Worm (Caenorhabditis elegans) whole organism, L3 larva: ENCODE results near the gene acox-1.5.

ENCODE experiments used
- R02D3.7 ChIP-seq: fragments of 150-350 bp; optimal IDR thresholded peaks from 2 replicates; lab custom pipeline; 2014; ENCODE audit warnings: missing biosample characterization, missing genetic modification characterization
- ZK546.5 ChIP-seq: sonication (generic microtip); optimal IDR thresholded peaks from 2 replicates; lab custom pipeline; 2017; ENCODE audit warnings: missing biosample characterization, missing genetic modification characterization
- aly-2 ChIP-seq: fragments of 150-350 bp; optimal IDR thresholded peaks from 2 replicates; lab custom pipeline; 2014; ENCODE audit warnings: missing biosample characterization, missing genetic modification characterization
- ama-1 ChIP-seq: fragments of 150-350 bp; optimal IDR thresholded peaks from 2 replicates; lab custom pipeline; 2018
- ceh-16 ChIP-seq: sonication (generic microtip); optimal IDR thresholded peaks from 2 replicates; lab custom pipeline; 2017; ENCODE audit warnings: missing biosample characterization, missing genetic modification characterization
- ceh-82 ChIP-seq: fragments of 150-350 bp; optimal IDR thresholded peaks from 2 replicates; lab custom pipeline; 2014; ENCODE audit warnings: missing biosample characterization, missing genetic modification characterization
- ceh-9 ChIP-seq: sonication (generic microtip); optimal IDR thresholded peaks from 2 replicates; lab custom pipeline; 2018; ENCODE audit warnings: missing biosample characterization, missing genetic modification characterization
- daf-12 ChIP-seq: fragments of 150-350 bp; optimal IDR thresholded peaks from 2 replicates; lab custom pipeline; 2014; ENCODE audit warnings: missing biosample characterization, missing genetic modification reagents, missing genetic modification characterization
- egl-27 ChIP-seq: sonication (generic microtip); optimal IDR thresholded peaks from 4 replicates; lab custom pipeline; 2017; ENCODE audit warnings: missing biosample characterization, missing genetic modification reagents, missing genetic modification characterization
- elt-1 ChIP-seq: fragments of 150-350 bp; optimal IDR thresholded peaks from 2 replicates; lab custom pipeline; 2014; ENCODE audit warnings: missing biosample characterization, missing genetic modification characterization
- elt-2 ChIP-seq: sonication (generic microtip); optimal IDR thresholded peaks from 2 replicates; lab custom pipeline; 2016; ENCODE audit warnings: missing genetic modification reagents, mild to moderate bottlenecking, missing genetic modification characterization, missing compliant biosample characterization
- elt-3 ChIP-seq, 3 experiments: fragments of 150-350 bp in 1 of 3; sonication (generic microtip) in 2 of 3; optimal IDR thresholded peaks; 2 replicates in 2 of 3; 4 replicates in 1 of 3; lab custom pipeline; 2014 to 2017; ENCODE audit warnings: missing biosample characterization in 3 of 3, missing genetic modification characterization in 3 of 3
- eor-1 ChIP-seq, 2 experiments: fragments of 150-350 bp; optimal IDR thresholded peaks; 2 replicates each; lab custom pipeline; 2014 to 2018; ENCODE audit warnings: missing biosample characterization in 2 of 2, missing genetic modification characterization in 2 of 2
- fos-1 ChIP-seq: fragments of 150-350 bp; optimal IDR thresholded peaks from 2 replicates; lab custom pipeline; 2014; ENCODE audit warnings: missing biosample characterization, missing genetic modification characterization
- hmg-11 ChIP-seq: sonication (generic microtip); optimal IDR thresholded peaks from 2 replicates; lab custom pipeline; 2016; ENCODE audit warnings: missing genetic modification characterization, missing compliant biosample characterization
- jun-1 ChIP-seq: fragments of 150-350 bp; optimal IDR thresholded peaks from 2 replicates; lab custom pipeline; 2014; ENCODE audit warnings: missing biosample characterization, missing genetic modification reagents, missing genetic modification characterization
- lin-15B ChIP-seq: fragments of 150-350 bp; optimal IDR thresholded peaks from 2 replicates; lab custom pipeline; 2014; ENCODE audit warnings: missing biosample characterization, missing genetic modification characterization
- lsy-12 ChIP-seq: sonication (generic microtip); optimal IDR thresholded peaks from 2 replicates; lab custom pipeline; 2016; ENCODE audit warnings: mild to moderate bottlenecking, missing genetic modification characterization, missing compliant biosample characterization
- mdl-1 ChIP-seq: fragments of 150-350 bp; optimal IDR thresholded peaks from 2 replicates; lab custom pipeline; 2014; ENCODE audit warnings: missing biosample characterization, missing genetic modification characterization
- nfya-1 ChIP-seq: sonication (generic microtip); optimal IDR thresholded peaks from 2 replicates; lab custom pipeline; 2017; ENCODE audit warnings: missing genetic modification characterization, mild to moderate bottlenecking, missing compliant biosample characterization, antibody characterized with exemption, moderate library complexity; ENCODE audit not compliant: insufficient read depth
- nhr-11 ChIP-seq: fragments of 150-350 bp; optimal IDR thresholded peaks from 2 replicates; lab custom pipeline; 2014; ENCODE audit warnings: missing biosample characterization, missing genetic modification characterization
- nhr-12 ChIP-seq: fragments of 150-350 bp; optimal IDR thresholded peaks from 2 replicates; lab custom pipeline; 2014; ENCODE audit warnings: missing biosample characterization, missing genetic modification characterization
- nhr-23 ChIP-seq: fragments of 150-350 bp; optimal IDR thresholded peaks from 2 replicates; lab custom pipeline; 2014; ENCODE audit warnings: missing biosample characterization, missing genetic modification reagents, missing genetic modification characterization
- nhr-237 ChIP-seq: fragments of 150-350 bp; optimal IDR thresholded peaks from 2 replicates; lab custom pipeline; 2014; ENCODE audit warnings: missing biosample characterization, missing genetic modification characterization
- nhr-25 ChIP-seq: sonication (generic microtip); optimal IDR thresholded peaks from 2 replicates; lab custom pipeline; 2017; ENCODE audit warnings: missing biosample characterization, missing genetic modification characterization
- nhr-28 ChIP-seq: fragments of 150-350 bp; optimal IDR thresholded peaks from 2 replicates; lab custom pipeline; 2014; ENCODE audit warnings: missing biosample characterization, missing genetic modification characterization
- nhr-43 ChIP-seq: sonication (generic microtip); optimal IDR thresholded peaks from 2 replicates; lab custom pipeline; 2016; ENCODE audit warnings: mild to moderate bottlenecking, missing genetic modification characterization, missing compliant biosample characterization; ENCODE audit not compliant: poor library complexity, severe bottlenecking
- nhr-67 ChIP-seq: fragments of 150-350 bp; optimal IDR thresholded peaks from 2 replicates; lab custom pipeline; 2014; ENCODE audit warnings: missing biosample characterization, missing genetic modification characterization
- nhr-76 ChIP-seq: fragments of 150-350 bp; sonication (generic microtip); optimal IDR thresholded peaks from 5 replicates; lab custom pipeline; 2014; ENCODE audit warnings: missing biosample characterization, missing genetic modification characterization
- nhr-77 ChIP-seq: fragments of 150-350 bp; optimal IDR thresholded peaks from 2 replicates; lab custom pipeline; 2014; ENCODE audit warnings: missing biosample characterization, missing genetic modification characterization
- pha-4 ChIP-seq: fragments of 150-350 bp; optimal IDR thresholded peaks from 2 replicates; lab custom pipeline; 2014; ENCODE audit warnings: missing biosample characterization, missing genetic modification reagents, missing genetic modification characterization
- pqm-1 ChIP-seq: fragments of 150-350 bp; optimal IDR thresholded peaks from 2 replicates; lab custom pipeline; 2017; ENCODE audit warnings: missing biosample characterization, missing genetic modification characterization, inconsistent platforms
- sea-2 ChIP-seq: fragments of 150-350 bp; sonication (generic microtip); optimal IDR thresholded peaks from 4 replicates; lab custom pipeline; 2014; ENCODE audit warnings: missing biosample characterization, missing genetic modification reagents, missing genetic modification characterization
- skn-1 ChIP-seq: fragments of 150-350 bp; optimal IDR thresholded peaks from 2 replicates; lab custom pipeline; 2014; ENCODE audit warnings: missing biosample characterization, missing genetic modification characterization
- zag-1 ChIP-seq: fragments of 150-350 bp; optimal IDR thresholded peaks from 2 replicates; lab custom pipeline; 2014; ENCODE audit warnings: missing biosample characterization, missing genetic modification characterization
- ztf-11 ChIP-seq: fragments of 150-350 bp; optimal IDR thresholded peaks from 2 replicates; lab custom pipeline; 2014; ENCODE audit warnings: missing biosample characterization, missing genetic modification characterization
- ztf-4 ChIP-seq: fragments of 150-350 bp; optimal IDR thresholded peaks from 2 replicates; lab custom pipeline; 2014; ENCODE audit warnings: missing biosample characterization, missing genetic modification characterization

Gene acox-1.5

DNA sequence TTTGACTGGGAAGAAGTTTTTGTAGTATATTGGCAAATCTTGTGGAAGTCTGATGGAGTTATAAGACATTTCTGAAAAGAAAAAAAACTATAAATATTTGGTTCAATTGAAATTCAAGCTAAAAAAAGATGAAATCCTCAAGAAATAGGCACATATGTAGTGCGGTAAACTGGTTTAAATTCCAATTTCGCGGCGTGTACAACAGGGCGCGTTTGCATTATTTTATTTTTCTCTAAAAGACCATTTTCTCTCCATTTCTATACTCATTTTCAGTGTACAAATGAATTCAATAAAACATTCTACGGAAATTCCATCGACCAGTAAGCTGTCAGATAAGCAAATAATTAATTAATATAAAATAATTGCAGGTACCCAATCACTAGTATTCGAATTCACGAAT, 22.2 kb upstream of the acox-1.5 start, which contains the start of the genes pri-1 and F58A4.6:
TSS of gene pri-1 (minus strand) at position 71 of the 400 bp plus-strand sequence.
TSS of gene F58A4.6 (plus strand) at position 272 of the 400 bp plus-strand sequence.
- no peak for TF ChIP-seq pha-4 (tag; lab: Kevin White, UChicago)
- TF ChIP-seq nfya-1 (tag; lab: Kevin White, UChicago) = peak; percentile 45
- TF ChIP-seq aly-2 (tag; lab: Kevin White, UChicago) = no peak
- no peak for TF ChIP-seq egl-27
- no peak for TF ChIP-seq ceh-9 (tag; lab: Kevin White, UChicago)
- TF ChIP-seq nhr-12 = no peak
- no peak for TF ChIP-seq mdl-1 (tag; lab: Kevin White, UChicago)
- no peak for TF ChIP-seq nhr-28 (tag; lab: Kevin White, UChicago)
- peak; percentile 48 for TF ChIP-seq lin-15B
- no peak for TF ChIP-seq elt-1
- TF ChIP-seq nhr-23 (tag; lab: Kevin White, UChicago) = peak; percentile 43
- no peak for TF ChIP-seq sea-2 (GFP tag; lab: Kevin White, UChicago)
- TF ChIP-seq ceh-16 (tag; lab: Kevin White, UChicago) = no peak
- TF ChIP-seq nhr-25 (tag; lab: Kevin White, UChicago) = peak; percentile 2
- no peak for TF ChIP-seq nhr-76 (tag; lab: Kevin White, UChicago)
- TF ChIP-seq fos-1 = no peak
- no peak for TF ChIP-seq nhr-67 (tag; lab: Kevin White, UChicago)
- TF ChIP-seq nhr-11 (tag; lab: Kevin White, UChicago) = no peak
- TF ChIP-seq nhr-43 (tag; lab: Kevin White, UChicago) = no peak
- TF ChIP-seq elt-3 (tag; optimal IDR thresholded peaks at IDR 0.05; lab: Kevin White, UChicago) = no peak

ce11 chrIII:9612097-9612496, 20.1 kb upstream of the acox-1.5 start, which contains the start of gene bbs-4:
Gene bbs-4 (minus strand): TSS chrIII:9612197.
- TF ChIP-seq eor-1 (tag; optimal IDR thresholded peaks at IDR 0.05; lab: Kevin White, UChicago) (no peak), ztf-4 (tag; lab: Kevin White, UChicago) (no peak), jun-1 (tag; lab: Kevin White, UChicago) (no peak), nhr-77 (tag; lab: Kevin White, UChicago) (no peak), sea-2 (GFP tag; lab: Kevin White, UChicago) (no peak), elt-3 (tag; optimal IDR thresholded peaks at IDR 0.05; lab: Kevin White, UChicago) (no peak), skn-1 (tag; lab: Kevin White, UChicago) (no peak), nfya-1 (tag; lab: Kevin White, UChicago) (no peak), nhr-12 (no peak), pqm-1 (no peak), hmg-11 (tag; lab: Kevin White, UChicago) (no peak), ceh-82 (no peak), nhr-43 (tag; lab: Kevin White, UChicago) (no peak), R02D3.7 (no peak), nhr-11 (tag; lab: Kevin White, UChicago) (no peak), ZK546.5 (tag; lab: Kevin White, UChicago) (no peak)
- TF ChIP-seq, all 47 proteins: peak for 0

ce11 chrIII:9608650-9609049, 16.7 kb upstream of the acox-1.5 start, which contains the start of gene clec-161:
Gene clec-161 (minus strand): TSS chrIII:9608750.
- no peak for TF ChIP-seq ceh-82
- no peak for TF ChIP-seq lsy-12 (tag; lab: Kevin White, UChicago)
- TF ChIP-seq zag-1 = no peak
- TF ChIP-seq ceh-9 (tag; lab: Kevin White, UChicago) = no peak
- no peak for TF ChIP-seq ama-1 (lab: Kevin White, UChicago)

- no peak for TF ChIP-seq nhr-28 (tag; lab: Kevin White, UChicago)
- no peak for TF ChIP-seq ztf-11
- TF ChIP-seq fos-1 = no peak
- TF ChIP-seq sea-2 (GFP tag; lab: Kevin White, UChicago) = no peak
- no peak for TF ChIP-seq nhr-67 (tag; lab: Kevin White, UChicago)
- TF ChIP-seq elt-3 (tag; optimal IDR thresholded peaks at IDR 0.05; lab: Kevin White, UChicago) = no peak
- no peak for TF ChIP-seq ztf-4 (tag; lab: Kevin White, UChicago)
- TF ChIP-seq eor-1 (tag; optimal IDR thresholded peaks at IDR 0.05; lab: Kevin White, UChicago) = no peak
- TF ChIP-seq elt-2 (tag; lab: Kevin White, UChicago) = no peak
- TF ChIP-seq nhr-237 = no peak
- no peak for TF ChIP-seq daf-12
- TF ChIP-seq R02D3.7 = no peak
- TF ChIP-seq nfya-1 (tag; lab: Kevin White, UChicago) = no peak
- no peak for TF ChIP-seq pqm-1
- no peak for TF ChIP-seq jun-1 (tag; lab: Kevin White, UChicago)
- TF ChIP-seq nhr-76 (tag; lab: Kevin White, UChicago) = no peak
- no peak for TF ChIP-seq egl-27
- TF ChIP-seq ceh-16 (tag; lab: Kevin White, UChicago) = no peak
- TF ChIP-seq nhr-43 (tag; lab: Kevin White, UChicago) = no peak
These were observed 8.7 kb upstream of the acox-1.5 start, which contains the start of gene F58A4.2 for ce11 chrIII:9600645-9601044. Gene F58A4.2 (minus strand): TSS chrIII:9600745.
